Worm (Caenorhabditis elegans) whole organism, young adult: ENCODE measurements around the gene ZK380.2.

Source experiments
- athp-1 ChIP-seq: sonication (generic microtip); optimal IDR thresholded peaks from 2 replicates; lab custom pipeline; 2017; ENCODE audit warnings: mild to moderate bottlenecking, missing genetic modification characterization, missing compliant biosample characterization
- dox-1 ChIP-seq: fragments of 200-800 bp; sonication (Bioruptor generic); IDR thresholded peaks from 2 replicates; pipeline ENCODE4 v1.3.6; 2022; ENCODE audit warnings: missing genetic modification reagents, missing genetic modification characterization, missing compliant biosample characterization
- repo-1 ChIP-seq: sonication (generic microtip); optimal IDR thresholded peaks from 2 replicates; lab custom pipeline; 2017; ENCODE audit warnings: mild to moderate bottlenecking, missing genetic modification characterization, missing compliant biosample characterization

DNA sequence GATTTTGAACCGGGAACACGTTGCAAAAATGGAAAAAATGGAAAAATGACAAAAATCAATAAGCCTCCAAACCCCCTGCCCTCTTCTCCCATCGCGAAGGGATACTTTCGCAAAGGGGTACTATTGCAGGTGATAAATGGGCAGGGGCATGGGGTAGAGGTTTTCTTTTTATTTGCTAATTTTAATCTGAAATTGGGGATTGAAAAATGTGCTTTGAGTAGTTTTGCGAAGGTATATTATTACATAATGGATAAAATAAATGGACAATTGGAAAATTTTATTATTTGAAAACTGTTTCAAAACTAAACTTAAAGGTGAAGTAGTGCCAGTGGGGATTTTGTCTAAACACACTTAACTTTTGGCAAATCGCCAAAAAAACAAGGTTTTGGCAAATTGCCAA, 4.3 kb upstream of the ZK380.2 start:
- TF ChIP-seq repo-1 (tag; lab: Kevin White, UChicago) = peak; percentile 98
- peak; percentile 72 for TF ChIP-seq athp-1 (tag; lab: Kevin White, UChicago)
- TF ChIP-seq dox-1 (GFP tag; lab: Robert Waterston, UW) = peak; percentile 98
